Fruit fly (Drosophila melanogaster): ENCODE measurements around the gene SkpD.

DNA sequence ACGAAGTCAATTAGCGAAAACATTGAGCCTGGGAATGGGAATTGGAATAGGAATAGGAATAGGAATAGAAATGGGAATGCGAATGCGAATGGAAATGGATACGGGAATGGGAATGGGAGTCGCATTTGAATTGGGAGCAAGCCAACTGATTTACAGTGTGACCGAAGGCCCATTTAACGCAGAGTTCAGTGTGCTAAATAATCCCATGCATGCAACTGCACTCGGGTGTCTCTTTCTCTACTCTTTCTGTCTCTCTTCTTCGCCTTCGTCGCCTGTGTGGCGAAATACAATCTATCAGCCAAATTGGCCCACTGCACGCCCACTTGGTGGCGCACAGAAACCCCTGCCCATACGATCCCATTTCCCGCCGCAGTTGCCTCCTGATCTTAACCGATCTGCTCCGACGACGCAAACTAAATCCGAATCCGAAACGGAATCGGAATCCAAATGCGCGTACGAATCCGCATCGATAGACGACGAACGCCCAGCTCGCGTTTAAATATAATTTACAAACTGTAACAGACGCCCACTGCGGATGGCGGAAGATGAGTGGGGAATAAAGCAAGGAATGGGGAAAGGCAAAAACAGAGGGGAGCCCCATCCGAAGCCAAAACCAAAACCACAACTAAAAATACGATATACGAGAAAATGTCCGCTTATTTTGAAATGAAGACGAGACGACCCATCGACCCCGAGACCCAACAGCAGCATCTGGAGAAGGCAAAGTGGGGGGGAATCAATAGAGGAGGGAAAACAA, 31.7 kb downstream of the SkpD start:
- TF ChIP-seq h (optimal IDR thresholded peaks at IDR 0.05) (no peak), insv (optimal IDR thresholded peaks at IDR 0.05) (no peak)
